Worm (Caenorhabditis elegans): ENCODE data around the gene F08B12.11.
A peak's percentile ranks its signal among the peaks of the same experiment; 100 is the strongest.

Gene F08B12.11

DNA sequence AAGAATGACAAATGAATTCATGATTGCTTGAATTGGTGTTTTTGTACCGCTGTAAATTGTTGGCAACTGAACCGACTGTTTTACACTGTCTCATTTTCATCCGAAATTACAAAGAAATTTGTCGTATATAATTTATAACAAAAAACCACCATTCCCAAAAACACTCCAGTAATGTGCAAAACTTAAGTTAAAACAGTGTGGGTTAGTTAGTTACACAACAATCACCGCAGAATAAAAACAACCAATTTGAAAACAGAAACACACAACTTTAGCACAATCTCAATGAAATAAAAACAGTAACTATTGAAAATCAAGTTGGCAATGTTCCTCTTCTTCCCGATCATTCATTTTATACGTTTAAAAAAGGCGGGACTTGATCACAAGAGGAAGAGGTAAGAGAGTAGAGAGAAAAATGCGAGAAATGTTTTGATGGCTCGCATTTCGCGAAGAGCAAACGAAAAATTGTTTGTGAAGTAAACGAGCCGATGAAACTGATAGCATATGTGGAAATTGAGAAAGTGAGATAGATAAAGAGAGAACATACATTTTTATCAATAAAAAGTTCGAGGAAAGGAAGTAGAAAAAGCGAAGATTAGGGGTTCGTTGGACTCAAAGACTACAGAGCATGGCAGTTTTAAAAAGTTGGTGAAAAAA is 23.0 kb downstream of the F08B12.11 start, which contains the start of gene F08B12.4:
Gene F08B12.4, minus strand, starts transcription at position 51 of the 654 bp plus-strand sequence.
- no peak for TF ChIP-seq lir-3 (tag; optimal IDR thresholded peaks at IDR 0.05)
- no peak for TF ChIP-seq jun-1 (tag; optimal IDR thresholded peaks at IDR 0.05)
- peak; percentile 63 for TF ChIP-seq aha-1 (tag)
- no peak for TF ChIP-seq unc-62 (GFP tag; optimal IDR thresholded peaks at IDR 0.05 in 1 of 2)
- TF ChIP-seq unc-62 (tag; optimal IDR thresholded peaks at IDR 0.05) = no peak
- peak; percentile 36; the same call in 1 of the 2 replicates for TF ChIP-seq nhr-42 (GFP tag; IDR thresholded peaks at IDR 0.05)
- no peak for TF ChIP-seq Y105C5A.15 (GFP tag; IDR thresholded peaks at IDR 0.05)
- peak; percentile 41 for TF ChIP-seq nhr-11 (tag; optimal IDR thresholded peaks at IDR 0.05)
- TF ChIP-seq zfp-3 (GFP tag; conservative IDR thresholded peaks at IDR 0.05) = no peak
- TF ChIP-seq snpc-1.2 (GFP tag; IDR thresholded peaks at IDR 0.05) = no peak
- no peak for TF ChIP-seq egl-27 (tag; optimal IDR thresholded peaks at IDR 0.05)
- TF ChIP-seq attf-4 (tag; optimal IDR thresholded peaks at IDR 0.05) = no peak
- no peak for TF ChIP-seq Y75B8A.6 (GFP tag; IDR thresholded peaks at IDR 0.05)
- peak; percentile 42 for TF ChIP-seq nhr-6 (tag; optimal IDR thresholded peaks at IDR 0.05)
- peak; percentile 51; the same call in 1 of the 2 replicates for TF ChIP-seq php-3 (GFP tag; IDR thresholded peaks at IDR 0.05)
- TF ChIP-seq egl-43 (GFP tag; IDR thresholded peaks at IDR 0.05) = no peak
- TF ChIP-seq nhr-25 (tag; optimal IDR thresholded peaks at IDR 0.05; ENCODE audit: borderline replicate concordance, insufficient read depth) = no peak
- TF ChIP-seq lim-7 (GFP tag; IDR thresholded peaks at IDR 0.05) = no peak
- TF ChIP-seq nhr-10 (tag; optimal IDR thresholded peaks at IDR 0.05) = no peak
- TF ChIP-seq madf-5 (GFP tag; IDR thresholded peaks at IDR 0.05) = no peak
- TF ChIP-seq pha-4 (GFP tag; IDR thresholded peaks at IDR 0.05) = no peak
- no peak for TF ChIP-seq pha-4 (tag; optimal IDR thresholded peaks at IDR 0.05)
- TF ChIP-seq ces-1 (GFP tag; optimal IDR thresholded peaks at IDR 0.05) = no peak
- no peak for TF ChIP-seq daf-12 (tag; optimal IDR thresholded peaks at IDR 0.05)
- no peak for TF ChIP-seq unc-39 (tag; optimal IDR thresholded peaks at IDR 0.05)
- no peak for TF ChIP-seq D1046.2 (GFP tag; IDR thresholded peaks at IDR 0.05)
- TF ChIP-seq nhr-28 (tag; optimal IDR thresholded peaks at IDR 0.05) = peak; percentile 64
- TF ChIP-seq tra-1 (GFP tag; IDR thresholded peaks at IDR 0.05) = no peak
- peak; percentile 81 for TF ChIP-seq dve-1 (tag; optimal IDR thresholded peaks at IDR 0.05; ENCODE audit: insufficient read depth)
- no peak for TF ChIP-seq F10B5.3 (tag; optimal IDR thresholded peaks at IDR 0.05)
- peak; percentile 47 for TF ChIP-seq ama-1 (optimal IDR thresholded peaks at IDR 0.05)
- peak; percentile 53 for TF ChIP-seq hlh-30 (tag; optimal IDR thresholded peaks at IDR 0.05; ENCODE audit: insufficient read depth)
- TF ChIP-seq daf-8 (GFP tag; IDR thresholded peaks at IDR 0.05) = no peak
- peak; percentile 26 for TF ChIP-seq mep-1 (tag; optimal IDR thresholded peaks at IDR 0.05)
- no peak for TF ChIP-seq ceh-20 (GFP tag; IDR thresholded peaks at IDR 0.05)
- TF ChIP-seq fos-1 (tag; optimal IDR thresholded peaks at IDR 0.05) = no peak
- no peak for TF ChIP-seq mxl-3 (GFP tag; optimal IDR thresholded peaks at IDR 0.05)
- TF ChIP-seq fkh-10 (GFP tag; optimal IDR thresholded peaks at IDR 0.05) = no peak
- no peak for TF ChIP-seq cey-2 (tag; optimal IDR thresholded peaks at IDR 0.05; ENCODE audit: borderline replicate concordance, insufficient read depth)
- no peak for TF ChIP-seq aly-2 (tag; optimal IDR thresholded peaks at IDR 0.05)
- peak; percentile 70 for TF ChIP-seq dmd-6 (GFP tag; IDR thresholded peaks at IDR 0.05)
- peak; percentile 56 for TF ChIP-seq nhr-77 (tag; optimal IDR thresholded peaks at IDR 0.05)
- peak; percentile 69 for TF ChIP-seq pqm-1 (tag; optimal IDR thresholded peaks at IDR 0.05)
- no peak for TF ChIP-seq sdz-12 (GFP tag; optimal IDR thresholded peaks at IDR 0.05)
- TF ChIP-seq nhr-48 (tag; optimal IDR thresholded peaks at IDR 0.05) = no peak
- TF ChIP-seq lsy-2 (tag; optimal IDR thresholded peaks at IDR 0.05) = peak in 1 of 2 experiments; percentile 46
- TF ChIP-seq hlh-11 (tag; optimal IDR thresholded peaks at IDR 0.05) = peak; percentile 65
- no peak for TF ChIP-seq ceh-82 (tag; optimal IDR thresholded peaks at IDR 0.05)
- TF ChIP-seq daf-16 (GFP tag; optimal IDR thresholded peaks at IDR 0.05) = peak in 1 of 2 experiments; percentile 27
- TF ChIP-seq daf-16 (tag; optimal IDR thresholded peaks at IDR 0.05) = peak; percentile 83
- TF ChIP-seq T20F7.1 (GFP tag; optimal IDR thresholded peaks at IDR 0.05) = peak; percentile 11
- no peak for TF ChIP-seq ceh-44 (GFP tag; IDR thresholded peaks at IDR 0.05)

All from whole organism, L4 larva.